Worm (Caenorhabditis elegans) whole organism, L4 larva: ENCODE results near the gene T11G6.4.

Experiments used
- F37D6.2 ChIP-seq: sonication (generic microtip); optimal IDR thresholded peaks from 2 replicates; lab custom pipeline; 2016; ENCODE audit warnings: mild to moderate bottlenecking, missing genetic modification characterization, missing compliant biosample characterization
- F44E2.7 ChIP-seq: fragments of 200-800 bp; sonication (Bioruptor generic); IDR thresholded peaks from 2 replicates; pipeline ENCODE4 v2.1.2; 2022; ENCODE audit warnings: missing genetic modification characterization, missing compliant biosample characterization
- T20F7.1 ChIP-seq: fragments of 200-800 bp; sonication (Bioruptor generic); optimal IDR thresholded peaks from 2 replicates; lab custom pipeline; 2018; ENCODE audit warnings: mild to moderate bottlenecking, missing genetic modification characterization, missing compliant biosample characterization
- Y105C5A.15 ChIP-seq: fragments of 200-800 bp; sonication (Bioruptor generic); IDR thresholded peaks from 2 replicates; pipeline ENCODE4 v1.3.6; 2022; ENCODE audit warnings: missing genetic modification characterization, missing compliant biosample characterization
- Y48G9A.11 ChIP-seq: fragments of 200-800 bp; sonication (Bioruptor generic); IDR thresholded peaks from 2 replicates; pipeline ENCODE4 v1.3.6; 2022; ENCODE audit warnings: missing genetic modification reagents, missing genetic modification characterization, missing compliant biosample characterization
- Y5F2A.4 ChIP-seq: fragments of 200-800 bp; sonication (Bioruptor generic); optimal IDR thresholded peaks from 2 replicates; lab custom pipeline; 2018; ENCODE audit warnings: mild to moderate bottlenecking, missing genetic modification characterization, missing compliant biosample characterization
- aha-1 ChIP-seq: fragments of 150-350 bp; peaks from one replicate; lab custom pipeline; 2014; ENCODE audit warnings: missing biosample characterization, missing genetic modification characterization
- ama-1 ChIP-seq: fragments of 150-350 bp; optimal IDR thresholded peaks from 2 replicates; lab custom pipeline; 2014; ENCODE audit warnings: inconsistent platforms, mixed read lengths
- ceh-20 ChIP-seq: fragments of 200-800 bp; sonication (Bioruptor generic); IDR thresholded peaks from 2 replicates; pipeline ENCODE4 v1.3.6; 2022; ENCODE audit warnings: missing genetic modification reagents, missing genetic modification characterization, missing compliant biosample characterization
- ceh-28 ChIP-seq: fragments of 150-350 bp; optimal IDR thresholded peaks from 2 replicates; lab custom pipeline; 2014; ENCODE audit warnings: missing biosample characterization, missing genetic modification reagents, missing genetic modification characterization
- ces-1 ChIP-seq: fragments of 150-350 bp; sonication (generic microtip); optimal IDR thresholded peaks from 4 replicates; lab custom pipeline; 2014; ENCODE audit warnings: missing biosample characterization, missing genetic modification reagents, missing genetic modification characterization
- cey-2 ChIP-seq: sonication (generic microtip); optimal IDR thresholded peaks from 3 replicates; lab custom pipeline; 2017; ENCODE audit warnings: missing genetic modification characterization, mild to moderate bottlenecking, missing compliant biosample characterization, antibody characterized with exemption, borderline replicate concordance; ENCODE audit not compliant: insufficient read depth
- ctbp-1 ChIP-seq: fragments of 200-800 bp; sonication (Bioruptor generic); IDR thresholded peaks from 2 replicates; pipeline ENCODE4 v1.3.6; 2022; ENCODE audit warnings: missing genetic modification reagents, missing genetic modification characterization, missing compliant biosample characterization
- daf-12 ChIP-seq: fragments of 150-350 bp; optimal IDR thresholded peaks from 2 replicates; lab custom pipeline; 2014; ENCODE audit warnings: missing biosample characterization, missing genetic modification reagents, missing genetic modification characterization
- daf-19 ChIP-seq: fragments of 200-800 bp; sonication (Bioruptor generic); conservative IDR thresholded peaks from 2 replicates; pipeline ENCODE4 v1.3.6; 2022; ENCODE audit warnings: missing genetic modification characterization, missing compliant biosample characterization
- dmd-6 ChIP-seq: fragments of 200-800 bp; sonication (Bioruptor generic); IDR thresholded peaks from 2 replicates; pipeline ENCODE4 v1.3.6; 2022; ENCODE audit warnings: missing genetic modification reagents, missing genetic modification characterization, missing compliant biosample characterization
- dmd-8 ChIP-seq: fragments of 200-800 bp; sonication (Bioruptor generic); IDR thresholded peaks from 2 replicates; pipeline ENCODE4 v1.3.6; 2022; ENCODE audit warnings: missing genetic modification characterization, missing compliant biosample characterization
- dmd-9 ChIP-seq: fragments of 200-800 bp; sonication (Bioruptor generic); IDR thresholded peaks from 2 replicates; pipeline ENCODE4 v1.3.6; 2022; ENCODE audit warnings: missing genetic modification reagents, missing genetic modification characterization, missing compliant biosample characterization
- dve-1 ChIP-seq: sonication (generic microtip); optimal IDR thresholded peaks from 2 replicates; lab custom pipeline; 2017; ENCODE audit warnings: antibody characterized with exemption, mild to moderate bottlenecking, missing genetic modification characterization, missing compliant biosample characterization; ENCODE audit not compliant: insufficient read depth
- egl-43 ChIP-seq: fragments of 200-800 bp; sonication (Bioruptor generic); IDR thresholded peaks from 2 replicates; pipeline ENCODE4 v1.3.6; 2022; ENCODE audit warnings: missing genetic modification reagents, missing genetic modification characterization, missing compliant biosample characterization
- fkh-10 ChIP-seq: fragments of 150-350 bp; optimal IDR thresholded peaks from 2 replicates; lab custom pipeline; 2014; ENCODE audit warnings: missing biosample characterization, missing genetic modification reagents, missing genetic modification characterization
- hlh-11 ChIP-seq: fragments of 200-800 bp; sonication (Bioruptor generic); optimal IDR thresholded peaks from 2 replicates; lab custom pipeline; 2018; ENCODE audit warnings: mild to moderate bottlenecking, missing genetic modification characterization, missing compliant biosample characterization
- hlh-30 ChIP-seq: sonication (generic microtip); optimal IDR thresholded peaks from 2 replicates; lab custom pipeline; 2017; ENCODE audit warnings: antibody characterized with exemption, mild to moderate bottlenecking, missing genetic modification characterization, missing compliant biosample characterization; ENCODE audit not compliant: insufficient read depth
- lin-15B ChIP-seq: fragments of 150-350 bp; sonication (generic microtip); optimal IDR thresholded peaks from 3 replicates; lab custom pipeline; 2014; ENCODE audit warnings: missing biosample characterization, missing genetic modification characterization
- madf-5 ChIP-seq, 2 experiments: fragments of 200-800 bp; sonication (Bioruptor generic); IDR thresholded peaks; 2 replicates each; pipeline ENCODE4 v1.3.6; 2022; ENCODE audit warnings: missing compliant biosample characterization in 2 of 2, missing genetic modification characterization in 2 of 2
- mdl-1 ChIP-seq, 2 experiments: fragments of 150-350 bp in 1 of 2; sonication (generic microtip) in 1 of 2; optimal IDR thresholded peaks; 2 replicates each; lab custom pipeline; 2014 to 2017; ENCODE audit warnings: missing biosample characterization in 2 of 2, missing genetic modification characterization in 2 of 2
- mdt-29 ChIP-seq: fragments of 200-800 bp; sonication (Bioruptor generic); IDR thresholded peaks from 2 replicates; pipeline ENCODE4 v1.3.6; 2022; ENCODE audit warnings: missing genetic modification reagents, missing genetic modification characterization, missing compliant biosample characterization
- mxl-2 ChIP-seq: fragments of 200-800 bp; sonication (Bioruptor generic); conservative IDR thresholded peaks from 2 replicates; pipeline ENCODE4 v1.3.6; 2022; ENCODE audit warnings: missing genetic modification reagents, missing genetic modification characterization, missing compliant biosample characterization
- nhr-237 ChIP-seq: sonication (generic microtip); optimal IDR thresholded peaks from 2 replicates; lab custom pipeline; 2017; ENCODE audit warnings: missing biosample characterization, missing genetic modification characterization
- nhr-25 ChIP-seq: sonication (generic microtip); optimal IDR thresholded peaks from 2 replicates; lab custom pipeline; 2017; ENCODE audit warnings: missing genetic modification characterization, mild to moderate bottlenecking, missing compliant biosample characterization, antibody characterized with exemption, moderate library complexity, borderline replicate concordance; ENCODE audit not compliant: insufficient read depth
- nhr-41 ChIP-seq: fragments of 200-800 bp; sonication (Bioruptor generic); IDR thresholded peaks from 2 replicates; pipeline ENCODE4 v1.3.6; 2022; ENCODE audit warnings: missing genetic modification reagents, missing genetic modification characterization, missing compliant biosample characterization
- nhr-6 ChIP-seq: fragments of 150-350 bp; optimal IDR thresholded peaks from 2 replicates; lab custom pipeline; 2014; ENCODE audit warnings: missing biosample characterization, missing genetic modification characterization
- rbr-2 ChIP-seq: sonication (generic microtip); optimal IDR thresholded peaks from 2 replicates; lab custom pipeline; 2016; ENCODE audit warnings: missing genotype, missing genetic modification characterization, missing compliant biosample characterization
- sdz-12 ChIP-seq: fragments of 200-800 bp; sonication (Bioruptor generic); optimal IDR thresholded peaks from 2 replicates; lab custom pipeline; 2018; ENCODE audit warnings: mild to moderate bottlenecking, missing genetic modification characterization, missing compliant biosample characterization
- set-16 ChIP-seq: fragments of 200-800 bp; sonication (Bioruptor generic); IDR thresholded peaks from 2 replicates; pipeline ENCODE4 v1.3.6; 2022; ENCODE audit warnings: missing genetic modification reagents, missing genetic modification characterization, missing compliant biosample characterization
- snpc-1.2 ChIP-seq: fragments of 200-800 bp; sonication (Bioruptor generic); IDR thresholded peaks from 2 replicates; pipeline ENCODE4 v1.3.6; 2022; ENCODE audit warnings: missing genetic modification reagents, missing genetic modification characterization, missing compliant biosample characterization
- spr-1 ChIP-seq: sonication (generic microtip); optimal IDR thresholded peaks from 2 replicates; lab custom pipeline; 2016; ENCODE audit warnings: mild to moderate bottlenecking, missing genetic modification characterization, missing compliant biosample characterization
- spr-3 ChIP-seq: fragments of 200-800 bp; sonication (Bioruptor generic); optimal IDR thresholded peaks from 2 replicates; lab custom pipeline; 2018; ENCODE audit warnings: mild to moderate bottlenecking, missing genetic modification characterization, missing compliant biosample characterization
- tag-97 ChIP-seq: fragments of 200-800 bp; sonication (Bioruptor generic); IDR thresholded peaks from 2 replicates; pipeline ENCODE4 v1.3.6; 2022; ENCODE audit warnings: missing genetic modification characterization, missing compliant biosample characterization
- unc-130 ChIP-seq: sonication (generic microtip); optimal IDR thresholded peaks from 2 replicates; lab custom pipeline; 2016; ENCODE audit warnings: missing genetic modification reagents, missing genetic modification characterization, missing compliant biosample characterization
- unc-62 ChIP-seq, 3 experiments: fragments of 150-350 bp in 1 of 3; sonication (generic microtip); optimal IDR thresholded peaks in 2 of 3; peaks in 1 of 3; 1 replicate in 1 of 3; 2 replicates in 2 of 3; lab custom pipeline; 2014 to 2017; ENCODE audit warnings: missing biosample characterization in 3 of 3, missing genetic modification characterization in 3 of 3, missing genetic modification reagents in 3 of 3, missing genotype in 1 of 3
- zip-11 ChIP-seq: fragments of 200-800 bp; sonication (Bioruptor generic); IDR thresholded peaks from 2 replicates; pipeline ENCODE4 v1.3.6; 2022; ENCODE audit warnings: missing genetic modification characterization, missing compliant biosample characterization
- ztf-7 ChIP-seq: fragments of 150-350 bp; optimal IDR thresholded peaks from 2 replicates; lab custom pipeline; 2014; ENCODE audit warnings: missing biosample characterization, missing genetic modification characterization

T11G6.4 gene

ce11 chrIV:10821672-10822304 is 29.9 kb downstream of the T11G6.4 start (continued):
- TF ChIP-seq set-16 (GFP tag; lab: Robert Waterston, UW) (peak; percentile 61), rbr-2 (tag; lab: Kevin White, UChicago) (peak; percentile 94), Y105C5A.15 (GFP tag; lab: Robert Waterston, UW) (no peak), spr-1 (tag; lab: Kevin White, UChicago) (peak; percentile 61), nhr-41 (no peak), ctbp-1 (GFP tag; lab: Robert Waterston, UW) (peak; percentile 71; the same call in 1 of the 2 replicates), T20F7.1 (GFP tag; lab: Kevin White, UChicago) (peak; percentile 67), snpc-1.2 (GFP tag; lab: Robert Waterston, UW) (0 out of 2 replicates have a peak, but pooled peaks have one; percentile 50), dve-1 (peak; percentile 91), F44E2.7 (GFP tag; lab: Robert Waterston, UW) (no peak), nhr-25 (tag; lab: Kevin White, UChicago) (peak; percentile 92), ztf-7 (tag; lab: Kevin White, UChicago) (peak; percentile 40), dmd-8 (GFP tag; lab: Robert Waterston, UW) (peak; percentile 46; the same call in 1 of the 2 replicates), ceh-28 (tag; lab: Kevin White, UChicago) (peak; percentile 45), egl-43 (GFP tag; lab: Robert Waterston, UW) (0 out of 2 replicates have a peak, but pooled peaks have one; percentile 27), dmd-9 (GFP tag; lab: Robert Waterston, UW) (no peak), hlh-11 (tag; lab: Kevin White, UChicago) (peak; percentile 93), dmd-6 (peak; percentile 74), ama-1 (lab: Kevin White, UChicago) (peak; percentile 80)

ce11 chrIV:10820837-10821671 is 30.7 kb downstream of the T11G6.4 start:
- TF ChIP-seq zip-11 (GFP tag; lab: Robert Waterston, UW) (no peak), ceh-20 (0 out of 2 replicates have a peak, but pooled peaks have one; percentile 8), fkh-10 (no peak), spr-1 (tag; lab: Kevin White, UChicago) (no peak), snpc-1.2 (GFP tag; lab: Robert Waterston, UW) (0 out of 2 replicates have a peak, but pooled peaks have one; percentile 19), aha-1 (tag; lab: Kevin White, UChicago) (peak; percentile 94), unc-62 (GFP tag; optimal IDR thresholded peaks at IDR 0.05 in 1 of 2; lab: Kevin White, UChicago) (peak in 1 of 2 experiments; percentile 99), unc-62 (tag; optimal IDR thresholded peaks at IDR 0.05; lab: Kevin White, UChicago) (no peak), hlh-30 (peak; percentile 93), mdt-29 (GFP tag; lab: Robert Waterston, UW) (peak; percentile 11; the same call in 1 of the 2 replicates)
- TF ChIP-seq, all 104 proteins: peak for 6

ce11 chrIV:10820114-10820513 is 31.6 kb downstream of the T11G6.4 start:
- TF ChIP-seq lin-15B (tag; lab: Kevin White, UChicago) (no peak), spr-3 (GFP tag; lab: Kevin White, UChicago) (no peak), dmd-9 (GFP tag; lab: Robert Waterston, UW) (no peak), tag-97 (GFP tag; lab: Robert Waterston, UW) (no peak), mdl-1 (tag; optimal IDR thresholded peaks at IDR 0.05; lab: Kevin White, UChicago) (no peak), daf-19 (GFP tag; lab: Robert Waterston, UW) (no peak), Y5F2A.4 (no peak), madf-5 (GFP tag; IDR thresholded peaks at IDR 0.05; lab: Robert Waterston, UW) (no peak), unc-130 (GFP tag; lab: Kevin White, UChicago) (no peak), dmd-8 (GFP tag; lab: Robert Waterston, UW) (no peak), cey-2 (no peak), nhr-6 (no peak), daf-12 (tag; lab: Kevin White, UChicago) (no peak), ceh-20 (no peak), mdt-29 (GFP tag; lab: Robert Waterston, UW) (no peak), zip-11 (GFP tag; lab: Robert Waterston, UW) (no peak), mxl-2 (GFP tag; lab: Robert Waterston, UW) (no peak), Y48G9A.11 (no peak), F37D6.2 (tag; lab: Kevin White, UChicago) (no peak), aha-1 (tag; lab: Kevin White, UChicago) (peak; percentile 51), nhr-237 (tag; lab: Kevin White, UChicago) (no peak), sdz-12 (GFP tag; lab: Kevin White, UChicago) (no peak), ces-1 (no peak)
